Worm (Caenorhabditis elegans): Measurements from ENCODE around the gene T24F1.7.

T24F1.7 gene

ce11 chrII:11347878-11348556 is 35.7 kb downstream of the T24F1.7 start, which contains the start of the genes B0491.6 and pigm-1 (continued):
- TF ChIP-seq mes-2 (tag; optimal IDR thresholded peaks at IDR 0.05; ENCODE audit: poor library complexity, severe bottlenecking) (peak; percentile 78), nhr-11 (tag; optimal IDR thresholded peaks at IDR 0.05) (peak; percentile 52), lin-38 (GFP tag; IDR thresholded peaks at IDR 0.05) (peak; percentile 76), rbr-2 (tag; optimal IDR thresholded peaks at IDR 0.05) (peak; percentile 62), F44E2.7 (GFP tag; IDR thresholded peaks at IDR 0.05) (no peak), pqm-1 (tag; optimal IDR thresholded peaks at IDR 0.05) (no peak), dmd-9 (GFP tag; IDR thresholded peaks at IDR 0.05) (no peak)

- no peak for TF ChIP-seq lin-39 (tag; optimal IDR thresholded peaks at IDR 0.05)
- TF ChIP-seq aha-1 (tag) = peak; percentile 23
Measured at ce11 chrII:11349892-11350291, 37.6 kb downstream of the T24F1.7 start, which contains the start of gene dph-5. Gene dph-5, plus strand, starts transcription at chrII:11350192.

- TF ChIP-seq Y5F2A.4 (GFP tag; optimal IDR thresholded peaks at IDR 0.05) (no peak), pha-4 (GFP tag; IDR thresholded peaks at IDR 0.05) (no peak), pha-4 (tag; optimal IDR thresholded peaks at IDR 0.05) (no peak), lin-39 (tag; optimal IDR thresholded peaks at IDR 0.05) (no peak), ZK337.2 (GFP tag; IDR thresholded peaks at IDR 0.05) (no peak), ceh-28 (tag; optimal IDR thresholded peaks at IDR 0.05) (no peak), spr-1 (tag; optimal IDR thresholded peaks at IDR 0.05) (no peak), hlh-30 (tag; optimal IDR thresholded peaks at IDR 0.05; ENCODE audit: insufficient read depth) (no peak), unc-62 (GFP tag; optimal IDR thresholded peaks at IDR 0.05 in 1 of 2) (no peak), unc-62 (tag; optimal IDR thresholded peaks at IDR 0.05) (no peak), lim-7 (GFP tag; IDR thresholded peaks at IDR 0.05) (no peak), egl-27 (tag; optimal IDR thresholded peaks at IDR 0.05) (no peak), mxl-3 (GFP tag; optimal IDR thresholded peaks at IDR 0.05) (no peak)
Measured at ce11 chrII:11351599-11351998, 39.3 kb downstream of the T24F1.7 start, which contains the start of gene clh-2. Gene clh-2, plus strand, starts transcription at chrII:11351899.

ce11 chrII:11353471-11353870 is 41.1 kb downstream of the T24F1.7 start:
- no peak for TF ChIP-seq lin-29 (GFP tag; IDR thresholded peaks at IDR 0.05)
- TF ChIP-seq F10B5.3 (tag; optimal IDR thresholded peaks at IDR 0.05) = no peak

- no peak for TF ChIP-seq jun-1 (tag; optimal IDR thresholded peaks at IDR 0.05)
- no peak for TF ChIP-seq F37D6.2 (tag; optimal IDR thresholded peaks at IDR 0.05)
- TF ChIP-seq ces-1 (GFP tag; optimal IDR thresholded peaks at IDR 0.05) = peak; percentile 66
- TF ChIP-seq fkh-10 (GFP tag; optimal IDR thresholded peaks at IDR 0.05) = peak; percentile 84
- no peak for TF ChIP-seq spr-1 (tag; optimal IDR thresholded peaks at IDR 0.05)
- TF ChIP-seq hlh-30 (tag; optimal IDR thresholded peaks at IDR 0.05; ENCODE audit: insufficient read depth) = no peak
Measured at ce11 chrII:11361751-11362150, 49.4 kb downstream of the T24F1.7 start.
